Fruit fly (Drosophila melanogaster) S2 (cell line): ENCODE measurements around the gene CG13041.

Experiments used
- CG8478 ChIP-seq: fragments of >200 bp; optimal IDR thresholded peaks from 2 replicates; lab custom pipeline; 2018
- CTCF ChIP-seq, 2 experiments: fragments of >200 bp; optimal IDR thresholded peaks; 2 replicates each; lab custom pipeline; 2018

dm6 chr3L:16285346-16285911 lies 33.9 kb downstream of the CG13041 start, which contains the start of gene CG13047:
- no peak for TF ChIP-seq CG8478 (lab: Kevin White, UChicago)
- no peak for TF ChIP-seq CTCF (optimal IDR thresholded peaks at IDR 0.05; lab: Kevin White, UChicago)
